Worm (Caenorhabditis elegans) whole organism, young adult: ENCODE data around the gene smk-1.
A peak's percentile ranks its signal among the peaks of the same experiment; 100 is the strongest.

Experiments used
- B0019.2 ChIP-seq: fragments of 200-800 bp; sonication (Bioruptor generic); conservative IDR thresholded peaks from 2 replicates; pipeline ENCODE4 v1.3.6; 2022; ENCODE audit warnings: missing genetic modification reagents, missing genetic modification characterization, missing compliant biosample characterization
- B0261.1 ChIP-seq: sonication (generic microtip); optimal IDR thresholded peaks from 2 replicates; lab custom pipeline; 2016; ENCODE audit warnings: mild to moderate bottlenecking, missing genetic modification characterization, moderate library complexity, missing compliant biosample characterization
- F22D6.2 ChIP-seq: sonication (generic microtip); optimal IDR thresholded peaks from 2 replicates; lab custom pipeline; 2016; ENCODE audit warnings: mild to moderate bottlenecking, missing genetic modification characterization, missing compliant biosample characterization
- F55B11.4 ChIP-seq: sonication (generic microtip); optimal IDR thresholded peaks from 2 replicates; lab custom pipeline; 2016; ENCODE audit warnings: missing compliant biosample characterization, missing genetic modification characterization, borderline replicate concordance; ENCODE audit not compliant: insufficient read depth
- K11D2.4 ChIP-seq: fragments of 200-800 bp; sonication (Bioruptor generic); IDR thresholded peaks from 2 replicates; pipeline ENCODE4 v1.3.6; 2022; ENCODE audit warnings: missing genetic modification reagents, missing genetic modification characterization, missing compliant biosample characterization
- Y53G8AR.9 ChIP-seq: fragments of 200-800 bp; sonication (Bioruptor generic); conservative IDR thresholded peaks from 2 replicates; pipeline ENCODE4 v1.3.6; 2022; ENCODE audit warnings: missing genetic modification reagents, missing genetic modification characterization, missing compliant biosample characterization
- Y95B8A.8 ChIP-seq: fragments of 200-800 bp; sonication (Bioruptor generic); IDR thresholded peaks from 2 replicates; pipeline ENCODE4 v1.3.6; 2022; ENCODE audit warnings: missing genetic modification reagents, missing genetic modification characterization, missing compliant biosample characterization
- ama-1 ChIP-seq, 3 experiments: fragments of 150-350 bp in 1 of 3; sonication (generic microtip) in 2 of 3; optimal IDR thresholded peaks; 2 replicates each; lab custom pipeline; 2014 to 2018; ENCODE audit warnings: missing biosample characterization in 2 of 3, missing genetic modification characterization in 2 of 3, missing genetic modification reagents in 2 of 3
- athp-1 ChIP-seq: sonication (generic microtip); optimal IDR thresholded peaks from 2 replicates; lab custom pipeline; 2017; ENCODE audit warnings: mild to moderate bottlenecking, missing genetic modification characterization, missing compliant biosample characterization
- attf-3 ChIP-seq: fragments of 200-800 bp; sonication (Bioruptor generic); conservative IDR thresholded peaks from 2 replicates; pipeline ENCODE4 v1.3.6; 2022; ENCODE audit warnings: missing genetic modification reagents, missing genetic modification characterization, missing compliant biosample characterization
- attf-6 ChIP-seq: fragments of 200-800 bp; sonication (Bioruptor generic); IDR thresholded peaks from 2 replicates; pipeline ENCODE4 v1.3.6; 2022; ENCODE audit warnings: missing genetic modification reagents, missing genetic modification characterization, missing compliant biosample characterization
- ceh-100 ChIP-seq: fragments of 200-800 bp; sonication (Bioruptor generic); IDR thresholded peaks from 2 replicates; pipeline ENCODE4 v1.3.6; 2022; ENCODE audit warnings: missing genetic modification reagents, missing genetic modification characterization, missing compliant biosample characterization
- ceh-27 ChIP-seq: fragments of 200-800 bp; sonication (Bioruptor generic); optimal IDR thresholded peaks from 2 replicates; lab custom pipeline; 2018; ENCODE audit warnings: mild to moderate bottlenecking, missing genetic modification characterization, moderate library complexity, missing compliant biosample characterization
- ceh-40 ChIP-seq: fragments of 200-800 bp; sonication (Bioruptor generic); IDR thresholded peaks from 2 replicates; pipeline ENCODE4 v1.3.6; 2022; ENCODE audit warnings: missing genetic modification characterization, missing compliant biosample characterization
- ceh-79 ChIP-seq: sonication (generic microtip); optimal IDR thresholded peaks from 2 replicates; lab custom pipeline; 2017; ENCODE audit warnings: mild to moderate bottlenecking, missing genetic modification characterization, missing compliant biosample characterization
- ceh-91 ChIP-seq: fragments of 200-800 bp; sonication (Bioruptor generic); IDR thresholded peaks from 2 replicates; pipeline ENCODE4 v1.3.6; 2022; ENCODE audit warnings: missing genetic modification reagents, missing genetic modification characterization, missing compliant biosample characterization
- dpl-1 ChIP-seq: fragments of 150-350 bp; optimal IDR thresholded peaks from 2 replicates; lab custom pipeline; 2014; ENCODE audit warnings: missing biosample characterization, missing genetic modification reagents, missing genetic modification characterization
- egl-18 ChIP-seq: fragments of 200-800 bp; sonication (Bioruptor generic); IDR thresholded peaks from 2 replicates; pipeline ENCODE4 v1.3.6; 2022; ENCODE audit warnings: missing genetic modification reagents, missing genetic modification characterization, missing compliant biosample characterization
- ets-4 ChIP-seq: fragments of 200-800 bp; sonication (Bioruptor generic); optimal IDR thresholded peaks from 2 replicates; lab custom pipeline; 2018; ENCODE audit warnings: mild to moderate bottlenecking, missing genetic modification characterization, missing compliant biosample characterization
- hmg-1.2 ChIP-seq: fragments of 200-800 bp; sonication (Bioruptor generic); IDR thresholded peaks from 2 replicates; pipeline ENCODE4 v1.3.6; 2022; ENCODE audit warnings: missing genetic modification reagents, missing genetic modification characterization, missing compliant biosample characterization
- hmg-20 ChIP-seq: fragments of 200-800 bp; sonication (Bioruptor generic); IDR thresholded peaks from 2 replicates; pipeline ENCODE4 v1.3.6; 2022; ENCODE audit warnings: missing genetic modification reagents, missing genetic modification characterization, missing compliant biosample characterization
- hsf-1 ChIP-seq: fragments of 200-800 bp; sonication (Bioruptor generic); IDR thresholded peaks from 2 replicates; pipeline ENCODE4 v1.3.6; 2022; ENCODE audit warnings: missing genetic modification reagents, missing genetic modification characterization, missing compliant biosample characterization
- lin-40 ChIP-seq: sonication (generic microtip); optimal IDR thresholded peaks from 2 replicates; lab custom pipeline; 2016; ENCODE audit warnings: missing genetic modification characterization, mild to moderate bottlenecking, missing compliant biosample characterization, missing genotype, missing genetic modification reagents
- madf-10 ChIP-seq: sonication (generic microtip); optimal IDR thresholded peaks from 2 replicates; lab custom pipeline; 2016; ENCODE audit warnings: mild to moderate bottlenecking, missing genetic modification characterization, missing compliant biosample characterization
- madf-6 ChIP-seq: fragments of 200-800 bp; sonication (Bioruptor generic); IDR thresholded peaks from 2 replicates; pipeline ENCODE4 v1.3.6; 2022; ENCODE audit warnings: missing genetic modification reagents, missing genetic modification characterization, missing compliant biosample characterization
- mes-4 ChIP-seq: sonication (generic microtip); optimal IDR thresholded peaks from 2 replicates; lab custom pipeline; 2016; ENCODE audit warnings: missing genotype, missing genetic modification characterization, missing compliant biosample characterization
- nhr-27 ChIP-seq: fragments of 200-800 bp; sonication (Bioruptor generic); optimal IDR thresholded peaks from 2 replicates; lab custom pipeline; 2018; ENCODE audit warnings: mild to moderate bottlenecking, missing genetic modification characterization, moderate library complexity, missing compliant biosample characterization
- nhr-80 ChIP-seq: sonication (generic microtip); optimal IDR thresholded peaks from 2 replicates; lab custom pipeline; 2016; ENCODE audit warnings: missing genetic modification characterization, missing compliant biosample characterization
- snpc-1.1 ChIP-seq: sonication (generic microtip); optimal IDR thresholded peaks from 2 replicates; lab custom pipeline; 2017; ENCODE audit warnings: missing genetic modification characterization, mild to moderate bottlenecking, missing compliant biosample characterization, antibody characterized with exemption, moderate library complexity, missing genotype, missing genetic modification reagents; ENCODE audit not compliant: insufficient read depth
- snpc-1.3 ChIP-seq: sonication (generic microtip); optimal IDR thresholded peaks from 2 replicates; lab custom pipeline; 2017; ENCODE audit warnings: missing genetic modification characterization, mild to moderate bottlenecking, missing compliant biosample characterization, antibody characterized with exemption, moderate library complexity, missing genotype, missing genetic modification reagents; ENCODE audit not compliant: insufficient read depth
- snpc-3.4 ChIP-seq: sonication (generic microtip); optimal IDR thresholded peaks from 2 replicates; lab custom pipeline; 2017; ENCODE audit warnings: missing genetic modification characterization, mild to moderate bottlenecking, missing compliant biosample characterization, antibody characterized with exemption, moderate library complexity, missing genotype, missing genetic modification reagents
- snpc-4 ChIP-seq, 5 experiments: fragments of 150-350 bp in 1 of 5; sonication (generic microtip) in 4 of 5; optimal IDR thresholded peaks; 2 replicates each; lab custom pipeline; 2014 to 2018; ENCODE audit warnings: missing genetic modification characterization in 5 of 5, missing biosample characterization in 3 of 5, antibody characterized with exemption in 2 of 5, mild to moderate bottlenecking in 2 of 5, missing compliant biosample characterization in 2 of 5, missing genotype in 2 of 5, moderate library complexity in 2 of 5, missing genetic modification reagents in 1 of 5
- sptf-2 ChIP-seq: fragments of 200-800 bp; sonication (Bioruptor generic); optimal IDR thresholded peaks from 2 replicates; lab custom pipeline; 2018; ENCODE audit warnings: mild to moderate bottlenecking, missing genetic modification characterization, missing compliant biosample characterization
- tbp1 ChIP-seq: fragments of 200-800 bp; sonication (Bioruptor generic); optimal IDR thresholded peaks from 2 replicates; lab custom pipeline; 2018; ENCODE audit warnings: mild to moderate bottlenecking, missing genetic modification characterization, missing compliant biosample characterization
- ztf-25 ChIP-seq: fragments of 200-800 bp; sonication (Bioruptor generic); IDR thresholded peaks from 2 replicates; pipeline ENCODE4 v1.3.6; 2022; ENCODE audit warnings: missing genetic modification reagents, missing genetic modification characterization, missing compliant biosample characterization

The smk-1 gene

ce11 chrV:8607353-8607850 is at the start of gene smk-1:
smk-1 (plus strand) TSS chrV:8607800.
- TF ChIP-seq lin-40, result peak; percentile 8
- peak; percentile 16; the same call in 1 of the 2 replicates for TF ChIP-seq madf-6
- TF ChIP-seq nhr-80, result peak; percentile 46
- TF ChIP-seq hmg-1.2, result peak; percentile 31; the same call in 1 of the 2 replicates
- no peak for TF ChIP-seq F55B11.4 (tag; lab: Kevin White, UChicago)

ce11 chrV:8558826-8559225 is 48.8 kb upstream of the smk-1 start:
- TF ChIP-seq snpc-4 (GFP tag; optimal IDR thresholded peaks at IDR 0.05; lab: Kevin White, UChicago), result peak; percentile 27
- peak in 3 of 4 experiments; percentile 38 to 94 (median 86) for TF ChIP-seq snpc-4 (tag; optimal IDR thresholded peaks at IDR 0.05; lab: Kevin White, UChicago)
- peak; percentile 35 for TF ChIP-seq snpc-1.1 (tag; lab: Kevin White, UChicago)
- TF ChIP-seq snpc-3.4 (tag; lab: Kevin White, UChicago), result peak; percentile 6

DNA sequence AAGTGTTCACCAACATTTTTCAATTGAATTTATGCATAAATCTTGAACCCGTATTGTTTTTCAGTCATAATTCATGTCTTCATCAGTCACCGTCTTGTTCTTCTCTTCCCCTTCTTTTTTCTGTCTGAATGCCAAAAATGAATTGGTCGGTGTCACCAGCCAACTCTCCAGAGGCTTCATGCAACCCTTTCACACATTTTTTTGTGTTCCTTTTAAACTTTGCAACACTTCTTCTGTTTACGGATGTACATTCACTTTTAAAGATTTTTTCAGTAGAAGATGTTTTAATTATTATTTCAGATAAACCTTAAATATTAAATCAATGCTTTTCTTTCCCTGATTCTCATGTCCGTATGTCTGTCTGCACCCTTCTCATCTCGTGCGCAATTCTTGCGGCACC is 46.7 kb upstream of the smk-1 start, which contains the start of gene acr-16:
TSS of gene acr-16 (plus strand) at position 301 of the 400 bp plus-strand sequence.
- TF ChIP-seq K11D2.4 (GFP tag; lab: Robert Waterston, UW) (no peak), egl-18 (GFP tag; lab: Robert Waterston, UW) (no peak), B0261.1 (tag; lab: Kevin White, UChicago) (no peak), ceh-79 (tag; lab: Kevin White, UChicago) (no peak), ceh-27 (no peak), mes-4 (tag; lab: Kevin White, UChicago) (no peak), hsf-1 (GFP tag; lab: Robert Waterston, UW) (no peak), madf-10 (no peak), ets-4 (GFP tag; lab: Kevin White, UChicago) (no peak), nhr-27 (tag; lab: Kevin White, UChicago) (no peak), attf-6 (no peak), hmg-1.2 (no peak), attf-3 (no peak), F22D6.2 (no peak)

DNA sequence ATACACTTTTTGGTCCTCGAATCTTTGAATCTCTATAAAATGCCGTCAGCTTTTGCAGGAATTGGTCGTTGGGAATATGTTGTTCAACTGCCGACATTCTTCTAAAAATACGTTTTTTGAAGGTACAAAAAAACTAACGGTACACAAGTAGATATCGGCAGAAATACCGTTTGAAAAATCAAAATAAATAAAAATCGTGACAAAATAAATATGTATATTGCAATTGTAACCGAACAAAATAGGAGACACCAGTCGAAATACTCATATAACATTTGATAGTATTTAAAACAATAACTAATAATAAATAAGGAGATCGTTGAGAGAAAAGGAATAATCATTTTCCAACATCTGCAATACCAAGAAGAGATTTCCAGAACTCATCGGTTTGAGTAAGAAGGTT is 42.5 kb upstream of the smk-1 start, which contains the start of gene F25G6.8:
TSS of gene F25G6.8 (minus strand) at position 101 of the 400 bp plus-strand sequence.
- TF ChIP-seq athp-1 (tag; lab: Kevin White, UChicago) (no peak), egl-18 (GFP tag; lab: Robert Waterston, UW) (no peak), dpl-1 (GFP tag; lab: Kevin White, UChicago) (no peak), Y95B8A.8 (no peak), ztf-25 (no peak), ama-1 (optimal IDR thresholded peaks at IDR 0.05; lab: Kevin White, UChicago) (no peak), ama-1 (GFP tag; optimal IDR thresholded peaks at IDR 0.05; lab: Kevin White, UChicago) (no peak), ceh-100 (GFP tag; lab: Robert Waterston, UW) (no peak), B0019.2 (GFP tag; lab: Robert Waterston, UW) (no peak), snpc-4 (GFP tag; optimal IDR thresholded peaks at IDR 0.05; lab: Kevin White, UChicago) (no peak), snpc-4 (tag; optimal IDR thresholded peaks at IDR 0.05; lab: Kevin White, UChicago) (no peak), snpc-1.1 (tag; lab: Kevin White, UChicago) (no peak), ceh-40 (GFP tag; lab: Robert Waterston, UW) (no peak), hmg-20 (GFP tag; lab: Robert Waterston, UW) (no peak), snpc-1.3 (tag; lab: Kevin White, UChicago) (no peak), tbp1 (GFP tag; lab: Kevin White, UChicago) (no peak), sptf-2 (GFP tag; lab: Kevin White, UChicago) (no peak), ceh-91 (GFP tag; lab: Robert Waterston, UW) (no peak), Y53G8AR.9 (GFP tag; lab: Robert Waterston, UW) (no peak)
